Worm (Caenorhabditis elegans): Measurements from ENCODE around the gene cyp-33D3.

ce11 chrV:18782747-18783146 lies 54.3 kb downstream of the cyp-33D3 start:
- no peak for TF ChIP-seq aly-2 (tag; optimal IDR thresholded peaks at IDR 0.05)
- no peak for TF ChIP-seq jun-1 (tag; optimal IDR thresholded peaks at IDR 0.05)
- no peak for TF ChIP-seq ceh-82 (tag; optimal IDR thresholded peaks at IDR 0.05)
- TF ChIP-seq fos-1 (tag; optimal IDR thresholded peaks at IDR 0.05): no peak
- no peak for TF ChIP-seq mdl-1 (tag; optimal IDR thresholded peaks at IDR 0.05)
- no peak for TF ChIP-seq nhr-12 (tag; optimal IDR thresholded peaks at IDR 0.05)
- TF ChIP-seq pqm-1 (tag; optimal IDR thresholded peaks at IDR 0.05): no peak
- no peak for TF ChIP-seq elt-3 (tag; optimal IDR thresholded peaks at IDR 0.05)
- no peak for TF ChIP-seq irx-1 (tag; optimal IDR thresholded peaks at IDR 0.05)
- no peak for TF ChIP-seq lin-14 (GFP tag; optimal IDR thresholded peaks at IDR 0.05)
- TF ChIP-seq nhr-237 (tag; optimal IDR thresholded peaks at IDR 0.05): no peak
